Worm (Caenorhabditis elegans): ENCODE results near the gene idpb-5.

DNA sequence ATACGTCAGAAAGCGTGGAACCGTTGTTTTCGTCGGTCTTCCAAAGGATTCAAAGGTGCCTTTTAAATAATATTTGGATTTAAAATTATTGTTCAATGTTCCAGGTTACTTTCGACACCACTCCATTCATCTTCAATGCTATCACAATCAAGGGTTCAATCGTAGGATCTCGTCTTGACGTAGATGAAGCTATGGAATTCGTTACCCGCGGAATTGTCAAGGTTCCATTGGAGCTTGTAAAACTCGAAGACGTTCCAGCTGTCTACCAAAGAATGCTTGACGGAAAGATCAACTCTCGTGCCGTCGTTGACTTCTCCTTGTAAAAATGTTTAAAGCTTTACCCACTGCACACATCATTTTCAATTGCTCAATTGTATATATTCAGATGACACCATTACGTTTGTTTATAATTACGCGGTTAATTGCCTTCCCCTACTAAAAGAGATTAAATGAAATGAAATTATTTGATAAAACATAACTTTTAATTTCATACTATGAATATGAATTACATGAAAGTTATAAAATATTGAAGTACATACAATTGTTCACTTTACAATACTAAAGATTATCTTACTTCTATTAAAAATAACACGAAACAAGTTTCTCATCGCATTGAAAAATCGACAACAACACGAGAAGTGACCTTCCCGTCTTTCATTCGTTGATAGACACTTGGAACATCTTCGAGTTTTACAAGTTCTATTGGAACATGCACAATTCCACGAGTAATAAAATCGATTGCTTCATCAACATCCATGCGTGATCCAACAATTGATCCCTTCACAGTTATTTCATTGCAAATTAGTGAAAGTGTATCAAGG, 50.0 kb downstream of the idpb-5 start:
- TF ChIP-seq pqm-1 (tag; optimal IDR thresholded peaks at IDR 0.05) (peak; percentile 49), unc-62 (GFP tag; optimal IDR thresholded peaks at IDR 0.05) (no peak), aly-2 (tag; optimal IDR thresholded peaks at IDR 0.05) (no peak), fos-1 (tag; optimal IDR thresholded peaks at IDR 0.05) (no peak), skn-1 (tag; optimal IDR thresholded peaks at IDR 0.05) (no peak), ceh-82 (tag; optimal IDR thresholded peaks at IDR 0.05) (no peak), fkh-10 (GFP tag; optimal IDR thresholded peaks at IDR 0.05) (no peak), elt-2 (tag; optimal IDR thresholded peaks at IDR 0.05) (no peak), lin-39 (tag; optimal IDR thresholded peaks at IDR 0.05) (peak; percentile 45), zag-1 (tag; optimal IDR thresholded peaks at IDR 0.05) (no peak), ama-1 (optimal IDR thresholded peaks at IDR 0.05) (peak; percentile 96), nhr-77 (tag; optimal IDR thresholded peaks at IDR 0.05) (no peak), ztf-11 (tag; optimal IDR thresholded peaks at IDR 0.05) (no peak)
